Worm (Caenorhabditis elegans) whole organism, L4 larva: ENCODE measurements around the gene srh-36.

Source experiments
- F49E8.2 ChIP-seq: sonication (generic microtip); optimal IDR thresholded peaks from 2 replicates; lab custom pipeline; 2016; ENCODE audit warnings: missing compliant biosample characterization, mild to moderate bottlenecking, missing genetic modification characterization, borderline replicate concordance
- Y105C5A.15 ChIP-seq: fragments of 200-800 bp; sonication (Bioruptor generic); IDR thresholded peaks from 2 replicates; pipeline ENCODE4 v1.3.6; 2022; ENCODE audit warnings: missing genetic modification characterization, missing compliant biosample characterization
- Y48G9A.11 ChIP-seq: fragments of 200-800 bp; sonication (Bioruptor generic); IDR thresholded peaks from 2 replicates; pipeline ENCODE4 v1.3.6; 2022; ENCODE audit warnings: missing genetic modification reagents, missing genetic modification characterization, missing compliant biosample characterization
- ZK337.2 ChIP-seq: fragments of 200-800 bp; sonication (Bioruptor generic); IDR thresholded peaks from 2 replicates; pipeline ENCODE4 v1.3.6; 2022; ENCODE audit warnings: missing genetic modification reagents, missing genetic modification characterization, missing compliant biosample characterization
- aha-1 ChIP-seq: fragments of 150-350 bp; peaks from one replicate; lab custom pipeline; 2014; ENCODE audit warnings: missing biosample characterization, missing genetic modification characterization
- arid-1 ChIP-seq: fragments of 200-800 bp; sonication (Bioruptor generic); conservative IDR thresholded peaks from 2 replicates; pipeline ENCODE4 v1.3.6; 2022; ENCODE audit warnings: missing genetic modification reagents, missing genetic modification characterization, missing compliant biosample characterization
- ceh-20 ChIP-seq: fragments of 200-800 bp; sonication (Bioruptor generic); IDR thresholded peaks from 2 replicates; pipeline ENCODE4 v1.3.6; 2022; ENCODE audit warnings: missing genetic modification reagents, missing genetic modification characterization, missing compliant biosample characterization
- ces-1 ChIP-seq: fragments of 150-350 bp; sonication (generic microtip); optimal IDR thresholded peaks from 4 replicates; lab custom pipeline; 2014; ENCODE audit warnings: missing biosample characterization, missing genetic modification reagents, missing genetic modification characterization
- daf-19 ChIP-seq: fragments of 200-800 bp; sonication (Bioruptor generic); conservative IDR thresholded peaks from 2 replicates; pipeline ENCODE4 v1.3.6; 2022; ENCODE audit warnings: missing genetic modification characterization, missing compliant biosample characterization
- dmd-8 ChIP-seq: fragments of 200-800 bp; sonication (Bioruptor generic); IDR thresholded peaks from 2 replicates; pipeline ENCODE4 v1.3.6; 2022; ENCODE audit warnings: missing genetic modification characterization, missing compliant biosample characterization
- dmd-9 ChIP-seq: fragments of 200-800 bp; sonication (Bioruptor generic); IDR thresholded peaks from 2 replicates; pipeline ENCODE4 v1.3.6; 2022; ENCODE audit warnings: missing genetic modification reagents, missing genetic modification characterization, missing compliant biosample characterization
- duxl-1 ChIP-seq: sonication (generic microtip); optimal IDR thresholded peaks from 2 replicates; lab custom pipeline; 2016; ENCODE audit warnings: mild to moderate bottlenecking, missing genetic modification characterization, moderate library complexity, missing compliant biosample characterization; ENCODE audit not compliant: poor library complexity
- egl-43 ChIP-seq: fragments of 200-800 bp; sonication (Bioruptor generic); IDR thresholded peaks from 2 replicates; pipeline ENCODE4 v1.3.6; 2022; ENCODE audit warnings: missing genetic modification reagents, missing genetic modification characterization, missing compliant biosample characterization
- fos-1 ChIP-seq: fragments of 150-350 bp; optimal IDR thresholded peaks from 2 replicates; lab custom pipeline; 2014; ENCODE audit warnings: missing biosample characterization, missing genetic modification characterization
- gei-8 ChIP-seq: fragments of 200-800 bp; sonication (Bioruptor generic); optimal IDR thresholded peaks from 2 replicates; lab custom pipeline; 2018; ENCODE audit warnings: mild to moderate bottlenecking, missing genetic modification characterization, missing compliant biosample characterization
- hif-1 ChIP-seq, 2 experiments: sonication (generic microtip); optimal IDR thresholded peaks; 2 replicates each; lab custom pipeline; 2016 to 2017; ENCODE audit warnings: missing compliant biosample characterization in 2 of 2, missing genetic modification characterization in 2 of 2, missing genetic modification reagents in 2 of 2, missing genotype in 2 of 2, mild to moderate bottlenecking in 1 of 2
- hmg-1.1 ChIP-seq: fragments of 200-800 bp; sonication (Bioruptor generic); IDR thresholded peaks from 2 replicates; pipeline ENCODE4 v1.3.6; 2022; ENCODE audit warnings: missing genetic modification reagents, missing genetic modification characterization, missing compliant biosample characterization
- lim-7 ChIP-seq: fragments of 200-800 bp; sonication (Bioruptor generic); IDR thresholded peaks from 2 replicates; pipeline ENCODE4 v1.3.6; 2022; ENCODE audit warnings: missing genetic modification characterization, missing compliant biosample characterization
- lin-38 ChIP-seq: fragments of 200-800 bp; sonication (Bioruptor generic); IDR thresholded peaks from 2 replicates; pipeline ENCODE4 v1.3.6; 2022; ENCODE audit warnings: missing genetic modification reagents, missing genetic modification characterization, missing compliant biosample characterization
- madf-9 ChIP-seq: fragments of 200-800 bp; sonication (Bioruptor generic); conservative IDR thresholded peaks from 2 replicates; pipeline ENCODE4 v1.3.6; 2022; ENCODE audit warnings: missing genetic modification reagents, missing genetic modification characterization, missing compliant biosample characterization
- mdl-1 ChIP-seq, 2 experiments: fragments of 150-350 bp in 1 of 2; sonication (generic microtip) in 1 of 2; optimal IDR thresholded peaks; 2 replicates each; lab custom pipeline; 2014 to 2017; ENCODE audit warnings: missing biosample characterization in 2 of 2, missing genetic modification characterization in 2 of 2
- mdt-29 ChIP-seq: fragments of 200-800 bp; sonication (Bioruptor generic); IDR thresholded peaks from 2 replicates; pipeline ENCODE4 v1.3.6; 2022; ENCODE audit warnings: missing genetic modification reagents, missing genetic modification characterization, missing compliant biosample characterization
- mxl-3 ChIP-seq: fragments of 200-800 bp; sonication (Bioruptor generic); optimal IDR thresholded peaks from 2 replicates; lab custom pipeline; 2018; ENCODE audit warnings: mild to moderate bottlenecking, missing genetic modification characterization, missing compliant biosample characterization
- nhr-10 ChIP-seq: fragments of 150-350 bp; optimal IDR thresholded peaks from 2 replicates; lab custom pipeline; 2014; ENCODE audit warnings: missing biosample characterization, missing genetic modification characterization
- nhr-102 ChIP-seq: sonication (generic microtip); optimal IDR thresholded peaks from 2 replicates; lab custom pipeline; 2016; ENCODE audit warnings: mild to moderate bottlenecking, missing genetic modification characterization, moderate library complexity, missing compliant biosample characterization
- nhr-41 ChIP-seq: fragments of 200-800 bp; sonication (Bioruptor generic); IDR thresholded peaks from 2 replicates; pipeline ENCODE4 v1.3.6; 2022; ENCODE audit warnings: missing genetic modification reagents, missing genetic modification characterization, missing compliant biosample characterization
- nhr-76 ChIP-seq: fragments of 150-350 bp; optimal IDR thresholded peaks from 2 replicates; lab custom pipeline; 2014; ENCODE audit warnings: missing biosample characterization, missing genetic modification characterization
- nhr-77 ChIP-seq: fragments of 150-350 bp; optimal IDR thresholded peaks from 2 replicates; lab custom pipeline; 2014; ENCODE audit warnings: missing biosample characterization, missing genetic modification characterization
- rbr-2 ChIP-seq: sonication (generic microtip); optimal IDR thresholded peaks from 2 replicates; lab custom pipeline; 2016; ENCODE audit warnings: missing genotype, missing genetic modification characterization, missing compliant biosample characterization
- skn-1 ChIP-seq: fragments of 150-350 bp; optimal IDR thresholded peaks from 2 replicates; lab custom pipeline; 2014; ENCODE audit warnings: missing biosample characterization, missing genetic modification characterization
- spr-1 ChIP-seq: sonication (generic microtip); optimal IDR thresholded peaks from 2 replicates; lab custom pipeline; 2016; ENCODE audit warnings: mild to moderate bottlenecking, missing genetic modification characterization, missing compliant biosample characterization
- spr-3 ChIP-seq: fragments of 200-800 bp; sonication (Bioruptor generic); optimal IDR thresholded peaks from 2 replicates; lab custom pipeline; 2018; ENCODE audit warnings: mild to moderate bottlenecking, missing genetic modification characterization, missing compliant biosample characterization
- tag-97 ChIP-seq: fragments of 200-800 bp; sonication (Bioruptor generic); IDR thresholded peaks from 2 replicates; pipeline ENCODE4 v1.3.6; 2022; ENCODE audit warnings: missing genetic modification characterization, missing compliant biosample characterization
- unc-130 ChIP-seq: sonication (generic microtip); optimal IDR thresholded peaks from 2 replicates; lab custom pipeline; 2016; ENCODE audit warnings: missing genetic modification reagents, missing genetic modification characterization, missing compliant biosample characterization
- unc-39 ChIP-seq: sonication (generic microtip); optimal IDR thresholded peaks from 2 replicates; lab custom pipeline; 2017; ENCODE audit warnings: missing biosample characterization, missing genetic modification characterization
- unc-62 ChIP-seq, 3 experiments: fragments of 150-350 bp in 1 of 3; sonication (generic microtip); optimal IDR thresholded peaks in 2 of 3; peaks in 1 of 3; 1 replicate in 1 of 3; 2 replicates in 2 of 3; lab custom pipeline; 2014 to 2017; ENCODE audit warnings: missing biosample characterization in 3 of 3, missing genetic modification characterization in 3 of 3, missing genetic modification reagents in 3 of 3, missing genotype in 1 of 3
- zfp-2 ChIP-seq: sonication (generic microtip); optimal IDR thresholded peaks from 2 replicates; lab custom pipeline; 2016; ENCODE audit warnings: mild to moderate bottlenecking, missing genetic modification characterization, missing compliant biosample characterization
- zip-11 ChIP-seq: fragments of 200-800 bp; sonication (Bioruptor generic); IDR thresholded peaks from 2 replicates; pipeline ENCODE4 v1.3.6; 2022; ENCODE audit warnings: missing genetic modification characterization, missing compliant biosample characterization
- zip-2 ChIP-seq: fragments of 150-350 bp; optimal IDR thresholded peaks from 2 replicates; lab custom pipeline; 2014; ENCODE audit warnings: missing biosample characterization, missing genetic modification characterization
- ztf-11 ChIP-seq: fragments of 150-350 bp; optimal IDR thresholded peaks from 2 replicates; lab custom pipeline; 2014; ENCODE audit warnings: missing biosample characterization, missing genetic modification characterization
- ztf-7 ChIP-seq: fragments of 150-350 bp; optimal IDR thresholded peaks from 2 replicates; lab custom pipeline; 2014; ENCODE audit warnings: missing biosample characterization, missing genetic modification characterization

Gene srh-36

DNA sequence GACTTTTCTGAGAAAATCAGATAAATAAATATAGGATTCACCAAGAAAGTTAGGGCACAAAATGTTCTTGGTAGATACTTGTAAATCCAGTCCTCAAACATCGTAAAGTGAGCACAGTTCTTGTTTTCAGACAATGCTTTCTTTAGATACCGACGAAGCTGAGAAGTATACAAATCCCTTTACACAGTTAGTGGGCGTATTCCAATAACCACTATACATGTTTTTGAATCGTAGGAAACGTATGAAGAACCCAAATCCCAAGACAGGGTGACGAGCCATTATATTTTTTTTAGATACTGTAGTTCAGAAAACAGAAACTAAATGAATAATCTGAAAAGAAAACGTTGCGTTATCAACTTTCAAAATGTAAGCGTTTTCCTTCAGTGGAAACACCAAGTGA lies 24.3 kb upstream of the srh-36 start, which contains the start of gene srj-44:
TSS of gene srj-44 (minus strand) at position 101 of the 400 bp plus-strand sequence.
- TF ChIP-seq hif-1 (tag; optimal IDR thresholded peaks at IDR 0.05; lab: Kevin White, UChicago) (no peak), nhr-41 (GFP tag; lab: Robert Waterston, UW) (no peak), zip-11 (GFP tag; lab: Robert Waterston, UW) (no peak)

DNA sequence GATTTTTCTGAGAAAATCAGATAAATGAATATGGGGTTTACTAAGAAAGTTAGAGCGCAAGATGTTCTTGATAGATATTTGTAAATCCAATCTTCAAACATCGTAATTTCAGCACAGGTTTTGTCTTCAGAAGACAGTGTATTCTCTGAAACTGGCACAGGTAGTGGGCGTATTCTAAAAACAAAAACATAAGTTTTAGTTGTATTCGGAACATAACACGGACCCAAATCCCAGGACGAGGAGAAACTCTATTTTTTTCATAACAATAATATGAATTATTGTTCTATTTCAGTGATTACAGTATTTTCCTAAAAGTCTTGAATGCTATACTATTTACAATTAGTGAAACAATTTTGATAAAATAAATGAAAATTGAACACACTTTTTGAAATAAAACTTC lies 15.0 kb upstream of the srh-36 start, which contains the start of gene srj-45:
TSS of gene srj-45 (minus strand) at position 101 of the 400 bp plus-strand sequence.
- no peak for TF ChIP-seq unc-39
- no peak for TF ChIP-seq nhr-77 (tag; lab: Kevin White, UChicago)
- no peak for TF ChIP-seq unc-130 (GFP tag; lab: Kevin White, UChicago)
- no peak for TF ChIP-seq lim-7 (GFP tag; lab: Robert Waterston, UW)
- TF ChIP-seq spr-1 (tag; lab: Kevin White, UChicago): no peak
- no peak for TF ChIP-seq mxl-3 (GFP tag; lab: Kevin White, UChicago)

DNA sequence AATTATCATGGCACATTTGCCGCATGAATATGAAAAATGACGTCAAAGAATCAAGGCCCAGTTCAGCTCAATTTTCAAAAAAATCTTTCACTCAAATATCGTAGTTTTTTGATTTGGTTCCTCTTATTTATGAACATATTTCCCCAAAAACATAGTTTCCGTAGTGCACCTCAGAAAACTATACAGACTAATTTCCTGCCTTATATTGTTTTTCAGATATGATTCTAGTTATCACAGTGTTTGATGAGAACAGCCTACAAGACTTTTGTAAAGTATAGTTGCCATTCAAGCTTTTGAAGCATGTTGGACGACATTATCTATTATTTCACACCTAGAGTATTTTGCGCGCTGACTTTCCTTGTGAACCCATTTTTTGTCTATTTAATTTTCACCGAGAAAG lies 11.2 kb upstream of the srh-36 start, which contains the start of gene srj-50:
TSS of gene srj-50 (plus strand) at position 301 of the 400 bp plus-strand sequence.
- TF ChIP-seq zip-2 (tag; lab: Kevin White, UChicago) (no peak), ZK337.2 (GFP tag; lab: Robert Waterston, UW) (no peak), ztf-7 (tag; lab: Kevin White, UChicago) (no peak), dmd-8 (GFP tag; lab: Robert Waterston, UW) (no peak), nhr-76 (tag; lab: Kevin White, UChicago) (no peak), ceh-20 (GFP tag; lab: Robert Waterston, UW) (no peak), skn-1 (no peak), nhr-77 (tag; lab: Kevin White, UChicago) (no peak)

DNA sequence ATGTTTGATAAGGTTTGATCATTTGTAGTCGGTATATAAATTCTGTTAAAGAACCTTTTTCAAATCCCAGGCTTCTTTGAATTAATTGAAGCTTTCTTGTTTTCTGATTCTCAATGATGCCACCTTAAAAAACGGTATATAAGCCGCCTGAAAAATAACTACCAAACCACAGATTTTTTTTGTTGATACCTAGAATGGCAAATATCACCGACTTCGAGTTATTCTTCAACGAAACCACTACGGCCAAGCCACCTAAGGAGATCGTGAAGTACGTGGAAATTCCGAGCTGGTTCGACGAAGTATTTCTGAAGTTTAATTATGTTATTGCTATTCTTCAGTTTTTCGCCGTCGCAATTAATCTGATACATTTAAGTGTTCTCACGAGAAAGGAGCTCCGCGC lies 9.3 kb upstream of the srh-36 start, which contains the start of gene srw-2:
TSS of gene srw-2 (plus strand) at position 62 of the 400 bp plus-strand sequence.
- TF ChIP-seq unc-62 (GFP tag; optimal IDR thresholded peaks at IDR 0.05 in 1 of 2; lab: Kevin White, UChicago) (peak in 1 of 2 experiments; percentile 90), unc-62 (tag; optimal IDR thresholded peaks at IDR 0.05; lab: Kevin White, UChicago) (no peak), aha-1 (no peak)

DNA sequence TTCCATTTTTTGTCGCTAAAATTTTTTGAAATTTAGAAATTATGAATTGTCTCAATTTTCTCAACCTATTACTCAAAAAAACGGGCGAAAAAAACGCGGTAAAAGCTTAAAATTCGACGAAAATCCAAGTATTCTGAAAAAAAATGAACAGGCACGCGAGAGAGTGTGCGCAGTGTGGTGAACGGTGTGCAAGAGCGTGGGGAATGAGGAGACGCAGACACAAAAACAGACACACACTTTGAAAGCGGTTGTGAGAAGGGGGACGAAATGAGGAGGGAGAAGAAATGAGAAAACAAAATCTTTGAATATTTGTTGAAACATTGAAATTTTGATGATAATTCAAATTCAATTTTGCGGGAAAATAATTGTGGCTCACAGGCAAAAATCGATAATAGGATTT lies 5.3 kb upstream of the srh-36 start, which contains the start of gene T03D3.5:
TSS of gene T03D3.5 (minus strand) at position 21 of the 400 bp plus-strand sequence.
- TF ChIP-seq duxl-1 (tag; lab: Kevin White, UChicago): peak; percentile 50
- TF ChIP-seq fos-1 (tag; lab: Kevin White, UChicago): no peak

DNA sequence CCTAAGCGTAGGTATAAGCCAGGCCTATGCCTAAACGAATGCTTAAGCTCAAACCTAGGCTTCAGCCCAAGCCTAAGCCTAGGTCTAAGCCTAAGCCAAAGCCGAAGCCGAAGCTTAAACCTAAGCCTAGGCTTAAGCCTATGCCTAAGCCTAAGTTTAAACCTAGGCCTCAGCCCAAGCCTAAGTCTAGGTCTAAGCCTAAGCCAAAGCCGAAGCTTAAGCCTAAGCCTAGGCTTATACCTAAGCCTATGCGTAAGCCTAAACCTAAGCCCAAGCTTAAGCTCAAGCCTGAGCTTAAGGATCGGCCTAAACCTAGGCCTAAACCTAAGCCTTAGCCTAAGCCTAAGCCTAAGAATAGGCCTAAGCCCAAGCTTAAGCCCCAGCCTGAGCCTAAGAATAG lies 4.5 kb upstream of the srh-36 start:
- TF ChIP-seq spr-3 (GFP tag; lab: Kevin White, UChicago) (no peak), dmd-9 (no peak), Y105C5A.15 (GFP tag; lab: Robert Waterston, UW) (no peak), Y48G9A.11 (GFP tag; lab: Robert Waterston, UW) (no peak), F49E8.2 (tag; lab: Kevin White, UChicago) (no peak), daf-19 (GFP tag; lab: Robert Waterston, UW) (no peak), madf-9 (GFP tag; lab: Robert Waterston, UW) (no peak)
- TF ChIP-seq, all 104 proteins: peak for 0

DNA sequence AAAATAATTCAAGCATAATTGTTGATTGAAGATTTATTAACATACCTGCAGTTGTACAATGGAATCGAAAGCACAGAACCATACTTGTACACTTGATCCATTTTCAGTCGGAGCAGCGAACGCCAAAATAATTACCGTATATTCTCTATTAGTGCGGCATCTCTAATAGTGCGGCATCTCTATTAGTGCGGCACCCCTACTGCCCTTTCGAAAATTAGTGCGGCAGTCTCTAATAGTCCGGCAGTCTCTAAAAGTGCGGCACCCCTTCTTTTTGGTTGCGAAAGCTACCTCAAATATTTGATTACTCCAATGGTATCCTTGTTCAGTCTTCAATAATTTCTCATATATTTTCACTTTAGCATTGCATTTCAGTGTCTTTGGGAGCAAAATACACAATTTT lies 3.4 kb downstream of the srh-36 start, which contains the start of gene srt-34:
TSS of gene srt-34 (minus strand) at position 101 of the 400 bp plus-strand sequence.
- no peak for TF ChIP-seq madf-9 (GFP tag; lab: Robert Waterston, UW)
- TF ChIP-seq gei-8 (GFP tag; lab: Kevin White, UChicago): no peak
- no peak for TF ChIP-seq nhr-102 (tag; lab: Kevin White, UChicago)
- no peak for TF ChIP-seq hmg-1.1
- TF ChIP-seq nhr-10 (tag; lab: Kevin White, UChicago): no peak
- TF ChIP-seq zfp-2 (tag; lab: Kevin White, UChicago): no peak
- TF ChIP-seq tag-97 (GFP tag; lab: Robert Waterston, UW): no peak
- TF ChIP-seq mdt-29 (GFP tag; lab: Robert Waterston, UW): no peak
- TF ChIP-seq egl-43 (GFP tag; lab: Robert Waterston, UW): no peak
- TF ChIP-seq ztf-11 (tag; lab: Kevin White, UChicago): no peak
- no peak for TF ChIP-seq ces-1 (GFP tag; lab: Kevin White, UChicago)
- no peak for TF ChIP-seq mdl-1 (tag; optimal IDR thresholded peaks at IDR 0.05; lab: Kevin White, UChicago)
- TF ChIP-seq arid-1 (GFP tag; lab: Robert Waterston, UW): no peak
- no peak for TF ChIP-seq rbr-2 (tag; lab: Kevin White, UChicago)
- no peak for TF ChIP-seq lin-38 (GFP tag; lab: Robert Waterston, UW)
